Worm (Caenorhabditis elegans): ENCODE measurements around the gene thn-2.

The thn-2 gene

DNA sequence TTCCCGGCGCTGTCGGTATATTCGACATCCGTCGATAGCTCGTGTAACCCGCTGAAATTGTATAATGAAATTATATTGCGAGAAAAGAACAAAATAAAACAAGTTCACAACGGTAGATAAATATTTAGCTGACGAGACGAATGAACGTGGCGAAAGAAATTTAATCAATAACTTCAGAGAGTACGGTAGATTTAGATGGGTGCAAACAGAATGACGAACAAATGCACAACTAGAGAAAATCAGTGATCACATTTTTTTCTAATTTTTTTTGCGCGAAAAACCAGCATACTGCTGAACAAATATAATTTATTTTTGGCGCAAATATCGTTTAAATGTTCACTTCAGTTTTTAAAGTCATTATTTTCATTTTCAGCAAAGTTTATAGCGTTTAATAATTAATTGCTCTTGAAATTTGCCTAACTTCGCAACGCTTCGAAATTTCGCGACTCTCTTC, 22.2 kb upstream of the thn-2 start, which contains the start of gene sec-24.2 (continued):
- TF ChIP-seq lsy-27 (tag; optimal IDR thresholded peaks at IDR 0.05; ENCODE audit: borderline replicate concordance, insufficient read depth): no peak
- TF ChIP-seq lin-40 (tag; optimal IDR thresholded peaks at IDR 0.05): no peak
- no peak for TF ChIP-seq hmg-20 (GFP tag; IDR thresholded peaks at IDR 0.05)
- TF ChIP-seq ceh-100 (GFP tag; IDR thresholded peaks at IDR 0.05): no peak
- 0 out of 2 replicates have a peak, but pooled peaks have one; percentile 22 for TF ChIP-seq Y95B8A.8 (GFP tag; IDR thresholded peaks at IDR 0.05)
- no peak for TF ChIP-seq let-607 (tag; optimal IDR thresholded peaks at IDR 0.05)
- TF ChIP-seq unc-130 (GFP tag; optimal IDR thresholded peaks at IDR 0.05): no peak
- no peak for TF ChIP-seq K12H6.12 (tag; optimal IDR thresholded peaks at IDR 0.05)
- no peak for TF ChIP-seq ztf-6 (GFP tag; IDR thresholded peaks at IDR 0.05)
- TF ChIP-seq F57C9.4 (tag; optimal IDR thresholded peaks at IDR 0.05): no peak
- TF ChIP-seq hrde-1 (tag; optimal IDR thresholded peaks at IDR 0.05; ENCODE audit: borderline replicate concordance): no peak
- no peak for TF ChIP-seq rec-8 (tag; optimal IDR thresholded peaks at IDR 0.05)
- TF ChIP-seq Y53F4B.3 (GFP tag; IDR thresholded peaks at IDR 0.05): no peak
- no peak for TF ChIP-seq somi-1 (GFP tag; optimal IDR thresholded peaks at IDR 0.05)
- no peak for TF ChIP-seq ztf-25 (GFP tag; IDR thresholded peaks at IDR 0.05)
- TF ChIP-seq repo-1 (tag; optimal IDR thresholded peaks at IDR 0.05): no peak
- no peak for TF ChIP-seq chd-7 (tag; optimal IDR thresholded peaks at IDR 0.05)
- no peak for TF ChIP-seq F10E7.11 (tag; optimal IDR thresholded peaks at IDR 0.05)
- no peak for TF ChIP-seq cebp-2 (GFP tag; IDR thresholded peaks at IDR 0.05)
- TF ChIP-seq snpc-4 (GFP tag; optimal IDR thresholded peaks at IDR 0.05): no peak
- TF ChIP-seq snpc-4 (tag; optimal IDR thresholded peaks at IDR 0.05): no peak
- TF ChIP-seq efl-1 (GFP tag; optimal IDR thresholded peaks at IDR 0.05): peak; percentile 82
- TF ChIP-seq ceh-91 (GFP tag; IDR thresholded peaks at IDR 0.05): peak; percentile 58
- TF ChIP-seq Y67H2A.10 (GFP tag; conservative IDR thresholded peaks at IDR 0.05): no peak
- TF ChIP-seq F23B12.7 (tag; optimal IDR thresholded peaks at IDR 0.05; ENCODE audit: insufficient read depth): no peak
- peak; percentile 24; the same call in 1 of the 2 replicates for TF ChIP-seq dox-1 (GFP tag; IDR thresholded peaks at IDR 0.05)
- no peak for TF ChIP-seq fkh-3 (tag; optimal IDR thresholded peaks at IDR 0.05)
- TF ChIP-seq F52B5.7 (tag; optimal IDR thresholded peaks at IDR 0.05): no peak
- TF ChIP-seq C17E4.6 (GFP tag; IDR thresholded peaks at IDR 0.05): no peak
- TF ChIP-seq mes-4 (tag; optimal IDR thresholded peaks at IDR 0.05): no peak
- no peak for TF ChIP-seq ztf-22 (GFP tag; optimal IDR thresholded peaks at IDR 0.05)
- TF ChIP-seq dpff-1 (tag; optimal IDR thresholded peaks at IDR 0.05): no peak
- no peak for TF ChIP-seq aptf-3 (GFP tag; IDR thresholded peaks at IDR 0.05)
- TF ChIP-seq hmg-1.2 (GFP tag; IDR thresholded peaks at IDR 0.05): no peak
- TF ChIP-seq dpl-1 (GFP tag; optimal IDR thresholded peaks at IDR 0.05): peak; percentile 30
- TF ChIP-seq snpc-3.4 (tag; optimal IDR thresholded peaks at IDR 0.05): no peak
- no peak for TF ChIP-seq ztf-3 (GFP tag; optimal IDR thresholded peaks at IDR 0.05)
- TF ChIP-seq pbrm-1 (GFP tag; IDR thresholded peaks at IDR 0.05): no peak
- no peak for TF ChIP-seq ets-4 (GFP tag; optimal IDR thresholded peaks at IDR 0.05)
- no peak for TF ChIP-seq B0261.1 (tag; optimal IDR thresholded peaks at IDR 0.05)
- TF ChIP-seq D2030.7 (GFP tag; IDR thresholded peaks at IDR 0.05): peak; percentile 12; the same call in 1 of the 2 replicates
- TF ChIP-seq egrh-3 (GFP tag; IDR thresholded peaks at IDR 0.05): no peak
- no peak for TF ChIP-seq F55B11.4 (tag; optimal IDR thresholded peaks at IDR 0.05; ENCODE audit: borderline replicate concordance, insufficient read depth)
- no peak for TF ChIP-seq K11D2.4 (GFP tag; IDR thresholded peaks at IDR 0.05)
- no peak for TF ChIP-seq F37B4.10 (GFP tag; IDR thresholded peaks at IDR 0.05)
- no peak for TF ChIP-seq ceh-79 (tag; optimal IDR thresholded peaks at IDR 0.05)
- no peak for TF ChIP-seq F49E8.2 (tag; optimal IDR thresholded peaks at IDR 0.05; ENCODE audit: insufficient read depth)
- TF ChIP-seq him-1 (tag; optimal IDR thresholded peaks at IDR 0.05): no peak
